Worm (Caenorhabditis elegans): ENCODE data around the gene ZC204.12.

Gene ZC204.12

ce11 chrII:1676088-1676487, 19.0 kb upstream of the ZC204.12 start, which contains the start of gene fbxb-17:
Gene fbxb-17 (plus strand): TSS chrII:1676388.
- peak in 1 of 2 experiments; percentile 5 for TF ChIP-seq unc-62 (GFP tag; optimal IDR thresholded peaks at IDR 0.05 in 1 of 2)
- TF ChIP-seq unc-62 (tag; optimal IDR thresholded peaks at IDR 0.05): no peak
- TF ChIP-seq rbr-2 (tag; optimal IDR thresholded peaks at IDR 0.05): no peak
- TF ChIP-seq aly-2 (tag; optimal IDR thresholded peaks at IDR 0.05): no peak
- TF ChIP-seq ceh-32 (tag; optimal IDR thresholded peaks at IDR 0.05; ENCODE audit: poor library complexity): no peak
- no peak for TF ChIP-seq arid-1 (GFP tag; conservative IDR thresholded peaks at IDR 0.05)
- TF ChIP-seq daf-8 (GFP tag; IDR thresholded peaks at IDR 0.05): no peak

ce11 chrII:1672673-1673072, 15.6 kb upstream of the ZC204.12 start:
- TF ChIP-seq set-16 (GFP tag; IDR thresholded peaks at IDR 0.05) (peak; percentile 68; the same call in 1 of the 2 replicates), aha-1 (tag) (peak; percentile 54), lin-13 (GFP tag; optimal IDR thresholded peaks at IDR 0.05) (no peak)

- no peak for TF ChIP-seq tra-1 (GFP tag; IDR thresholded peaks at IDR 0.05)
- peak; percentile 91 for TF ChIP-seq aha-1 (tag)
Observed at ce11 chrII:1670985-1671384, 13.9 kb upstream of the ZC204.12 start.

ce11 chrII:1670260-1670879, 13.3 kb upstream of the ZC204.12 start, which contains the start of gene nhx-6:
Gene nhx-6 (plus strand): TSS chrII:1670829.
- TF ChIP-seq aha-1 (tag) (peak; percentile 46), nhr-102 (tag; optimal IDR thresholded peaks at IDR 0.05) (no peak), hlh-11 (tag; optimal IDR thresholded peaks at IDR 0.05) (peak; percentile 25), nhr-28 (tag; optimal IDR thresholded peaks at IDR 0.05) (peak; percentile 6), nhr-48 (tag; optimal IDR thresholded peaks at IDR 0.05) (no peak), pqm-1 (tag; optimal IDR thresholded peaks at IDR 0.05) (no peak), F44E2.7 (GFP tag; IDR thresholded peaks at IDR 0.05) (no peak)

DNA sequence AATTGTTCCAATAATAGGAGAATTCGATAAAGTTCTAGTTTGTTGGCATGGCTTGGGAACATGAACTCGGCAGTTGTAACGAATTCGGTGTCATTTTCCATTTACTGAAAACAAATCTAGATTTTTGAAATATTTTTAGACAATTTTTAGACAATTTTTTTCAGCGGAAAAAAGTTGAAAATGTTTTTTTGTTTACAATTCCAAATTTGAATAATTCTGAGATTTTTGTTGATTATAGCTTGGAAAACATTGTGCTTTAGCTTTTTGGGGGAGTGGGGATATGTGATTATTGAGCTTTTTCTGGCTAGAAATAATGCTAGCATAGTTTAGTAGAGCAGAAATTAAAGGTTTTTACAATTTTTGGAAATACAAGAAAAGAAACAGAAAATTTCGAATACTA, 11.8 kb upstream of the ZC204.12 start, which contains the start of gene srw-97:
TSS of gene srw-97 (minus strand) at position 101 of the 400 bp plus-strand sequence.
- TF ChIP-seq Y105C5A.15 (GFP tag; IDR thresholded peaks at IDR 0.05) (no peak), unc-62 (GFP tag; optimal IDR thresholded peaks at IDR 0.05 in 1 of 2) (peak in 1 of 2 experiments; percentile 62), unc-62 (tag; optimal IDR thresholded peaks at IDR 0.05) (no peak)

ce11 chrII:1666025-1666424, 8.9 kb upstream of the ZC204.12 start, which contains the start of gene srlf-29:
Gene srlf-29 (plus strand): TSS chrII:1666325.
- TF ChIP-seq unc-62 (GFP tag; optimal IDR thresholded peaks at IDR 0.05 in 1 of 2): peak in 1 of 2 experiments; percentile 49
- no peak for TF ChIP-seq unc-62 (tag; optimal IDR thresholded peaks at IDR 0.05)
- TF ChIP-seq lim-7 (GFP tag; IDR thresholded peaks at IDR 0.05): no peak

ce11 chrII:1663516-1663915, 6.4 kb upstream of the ZC204.12 start, which contains the start of gene duxl-1:
Gene duxl-1 (plus strand): TSS chrII:1663699.
- no peak for TF ChIP-seq T26A8.4 (GFP tag; IDR thresholded peaks at IDR 0.05)
- no peak for TF ChIP-seq jun-1 (tag; optimal IDR thresholded peaks at IDR 0.05)
- TF ChIP-seq hlh-11 (tag; optimal IDR thresholded peaks at IDR 0.05): peak; percentile 65
- no peak for TF ChIP-seq daf-8 (GFP tag; IDR thresholded peaks at IDR 0.05)
- no peak for TF ChIP-seq spr-3 (GFP tag; optimal IDR thresholded peaks at IDR 0.05)
- no peak for TF ChIP-seq pha-4 (GFP tag; IDR thresholded peaks at IDR 0.05)
- TF ChIP-seq pha-4 (tag; optimal IDR thresholded peaks at IDR 0.05): no peak
- peak; percentile 36 for TF ChIP-seq nhr-28 (tag; optimal IDR thresholded peaks at IDR 0.05)
- no peak for TF ChIP-seq nhr-111 (GFP tag; optimal IDR thresholded peaks at IDR 0.05)
- TF ChIP-seq mep-1 (tag; optimal IDR thresholded peaks at IDR 0.05): no peak
- TF ChIP-seq dmd-6 (GFP tag; IDR thresholded peaks at IDR 0.05): peak; percentile 76
- no peak for TF ChIP-seq ces-1 (GFP tag; optimal IDR thresholded peaks at IDR 0.05)
- no peak for TF ChIP-seq hlh-30 (tag; optimal IDR thresholded peaks at IDR 0.05; ENCODE audit: insufficient read depth)
- TF ChIP-seq unc-62 (GFP tag; optimal IDR thresholded peaks at IDR 0.05 in 1 of 2): peak in 1 of 2 experiments; percentile 81
- no peak for TF ChIP-seq unc-62 (tag; optimal IDR thresholded peaks at IDR 0.05)
- no peak for TF ChIP-seq ceh-20 (GFP tag; IDR thresholded peaks at IDR 0.05)
- no peak for TF ChIP-seq skn-1 (tag; optimal IDR thresholded peaks at IDR 0.05)
- peak; percentile 50; the same call in 1 of the 2 replicates for TF ChIP-seq nhr-41 (GFP tag; IDR thresholded peaks at IDR 0.05)
- no peak for TF ChIP-seq lin-1 (GFP tag; IDR thresholded peaks at IDR 0.05)
- peak; percentile 71 for TF ChIP-seq mes-2 (tag; optimal IDR thresholded peaks at IDR 0.05; ENCODE audit: poor library complexity, severe bottlenecking)
- no peak for TF ChIP-seq zfp-3 (GFP tag; conservative IDR thresholded peaks at IDR 0.05)
- TF ChIP-seq lim-7 (GFP tag; IDR thresholded peaks at IDR 0.05): no peak
- no peak for TF ChIP-seq ZK337.2 (GFP tag; IDR thresholded peaks at IDR 0.05)
- no peak for TF ChIP-seq nhr-42 (GFP tag; IDR thresholded peaks at IDR 0.05)
- TF ChIP-seq pqm-1 (tag; optimal IDR thresholded peaks at IDR 0.05): peak; percentile 16
- no peak for TF ChIP-seq snpc-4 (tag; optimal IDR thresholded peaks at IDR 0.05)
